Fruit fly (Drosophila melanogaster) whole organism, embryonic: ENCODE measurements around the gene CG5618.

Source experiments
- Abd-B ChIP-seq: fragments of 200-800 bp; sonication (Bioruptor generic); optimal IDR thresholded peaks from 2 replicates; lab custom pipeline; 2018; ENCODE audit warnings: missing biosample characterization, mild to moderate bottlenecking, missing genetic modification characterization, moderate library complexity
- Bteb2 ChIP-seq: fragments of 200-800 bp; sonication (Bioruptor generic); optimal IDR thresholded peaks from 2 replicates; lab custom pipeline; 2016; ENCODE audit warnings: missing biosample characterization, missing genetic modification characterization
- CG1024 ChIP-seq: fragments of 200-800 bp; sonication (Bioruptor generic); IDR thresholded peaks from 2 replicates; pipeline ENCODE4 v1.3.6; 2022; ENCODE audit warnings: missing biosample characterization, missing genetic modification characterization
- CG14860 ChIP-seq: fragments of 200-800 bp; sonication (Bioruptor generic); IDR thresholded peaks from 3 replicates; pipeline ENCODE4 v1.3.6; 2022; ENCODE audit warnings: missing biosample characterization, missing genetic modification characterization; ENCODE audit not compliant: partially characterized antibody
- CG1647 ChIP-seq: fragments of 200-800 bp; sonication (Bioruptor generic); optimal IDR thresholded peaks from 3 replicates; lab custom pipeline; 2016; ENCODE audit warnings: missing biosample characterization, missing genetic modification characterization
- CG34422 ChIP-seq: fragments of 200-800 bp; sonication (Bioruptor generic); IDR thresholded peaks from 3 replicates; pipeline ENCODE4 v1.3.6; 2022; ENCODE audit warnings: missing biosample characterization, missing genetic modification characterization
- CG7372 ChIP-seq: fragments of 200-800 bp; sonication (Bioruptor generic); IDR thresholded peaks from 2 replicates; pipeline ENCODE4 v1.3.6; 2022; ENCODE audit warnings: missing biosample characterization, missing genetic modification characterization
- h ChIP-seq: fragments of >200 bp; optimal IDR thresholded peaks from 2 replicates; lab custom pipeline; 2017
- ranshi ChIP-seq: fragments of 200-800 bp; sonication (Bioruptor generic); IDR thresholded peaks from 2 replicates; pipeline ENCODE4 v1.3.6; 2022; ENCODE audit warnings: missing biosample characterization, missing genetic modification characterization
- row ChIP-seq: fragments of 200-800 bp; sonication (Bioruptor generic); IDR thresholded peaks from 3 replicates; pipeline ENCODE4 v1.3.6; 2022; ENCODE audit warnings: missing biosample characterization, missing genetic modification characterization

DNA sequence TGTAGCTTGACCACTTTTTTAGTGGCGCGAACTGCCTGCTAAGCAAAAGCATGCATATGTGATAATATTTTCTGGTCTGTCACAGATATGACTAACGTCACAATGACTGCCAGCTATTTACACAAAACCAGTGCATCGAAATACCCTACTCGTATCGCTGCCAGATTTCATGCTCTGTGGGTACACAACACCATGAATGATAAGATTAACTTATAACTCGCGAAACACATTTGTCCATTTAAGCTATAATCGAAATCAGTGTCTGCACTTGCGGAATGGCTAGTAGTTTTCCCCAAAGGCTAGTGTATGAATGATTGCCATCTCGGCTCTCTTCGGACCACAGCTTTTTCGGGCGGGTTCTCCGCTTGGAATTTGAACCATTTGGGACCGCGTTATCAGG lies 32.2 kb downstream of the CG5618 start:
- TF ChIP-seq Abd-B (GFP tag; lab: Kevin White, UChicago) (no peak), ranshi (no peak), h (lab: Kevin White, UChicago) (no peak), CG34422 (no peak), Bteb2 (GFP tag; lab: Kevin White, UChicago) (no peak), row (GFP tag; lab: Robert Waterston, UW) (no peak), CG1024 (GFP tag; lab: Robert Waterston, UW) (no peak), CG1647 (GFP tag; lab: Kevin White, UChicago) (no peak), CG14860 (GFP tag; lab: Robert Waterston, UW) (no peak), CG7372 (no peak)
